Fruit fly (Drosophila melanogaster) whole organism, larva: ENCODE data around the gene ssp6.

ENCODE experiments used
- noc ChIP-seq: fragments of 200-800 bp; sonication (Bioruptor generic); optimal IDR thresholded peaks from 3 replicates; lab custom pipeline; 2019; ENCODE audit warnings: missing biosample characterization, mild to moderate bottlenecking, missing genetic modification characterization, moderate library complexity

Gene ssp6

dm6 chr3L:6110673-6111449, 34.3 kb downstream of the ssp6 start:
- no peak for TF ChIP-seq noc (tag; lab: Kevin White, UChicago)

dm6 chr3L:6111458-6111857, 34.9 kb downstream of the ssp6 start:
- TF ChIP-seq noc (tag; lab: Kevin White, UChicago) = no peak

- TF ChIP-seq noc (tag; lab: Kevin White, UChicago) = no peak
These were observed 39.0 kb downstream of the ssp6 start for dm6 chr3L:6115505-6115904.

dm6 chr3L:6116881-6117280, 40.4 kb downstream of the ssp6 start:
- TF ChIP-seq noc (tag; lab: Kevin White, UChicago) = no peak

dm6 chr3L:6124616-6125408, 48.3 kb downstream of the ssp6 start:
- no peak for TF ChIP-seq noc (tag; lab: Kevin White, UChicago)

- no peak for TF ChIP-seq noc (tag; lab: Kevin White, UChicago)
These were observed 48.8 kb downstream of the ssp6 start for dm6 chr3L:6125409-6125689.

dm6 chr3L:6129591-6129990, 53.1 kb downstream of the ssp6 start:
- TF ChIP-seq noc (tag; lab: Kevin White, UChicago) = no peak

dm6 chr3L:6130944-6131343, 54.4 kb downstream of the ssp6 start, which contains the start of gene Lcp65Ag3:
Gene Lcp65Ag3 (minus strand): TSS chr3L:6130989.
- no peak for TF ChIP-seq noc (tag; lab: Kevin White, UChicago)

- TF ChIP-seq noc (tag; lab: Kevin White, UChicago) = no peak
These were observed 55.5 kb downstream of the ssp6 start, which contains the start of gene Cpr65Au for dm6 chr3L:6132009-6132408. Gene Cpr65Au (minus strand): TSS chr3L:6132109.
